Fruit fly (Drosophila melanogaster) whole organism, wandering third instar larva: ENCODE data around the gene CG17005.

Experiments
- Abd-B ChIP-seq: fragments of >200 bp; optimal IDR thresholded peaks from 2 replicates; lab custom pipeline; 2017; ENCODE audit warnings: missing biosample characterization, missing genetic modification characterization
- CG9705 ChIP-seq: fragments of 200-800 bp; sonication (Bioruptor generic); optimal IDR thresholded peaks from 2 replicates; lab custom pipeline; 2018; ENCODE audit warnings: missing biosample characterization, mild to moderate bottlenecking, missing genetic modification characterization
- CrebA ChIP-seq: fragments of 200-800 bp; sonication (Bioruptor generic); optimal IDR thresholded peaks from 2 replicates; lab custom pipeline; 2016; ENCODE audit warnings: missing biosample characterization, mild to moderate bottlenecking, missing genetic modification characterization, borderline replicate concordance
- Dif ChIP-seq: fragments of 200-275, 200-300 bp; sonication (Bioruptor generic); optimal IDR thresholded peaks from 2 replicates; lab custom pipeline; 2018; ENCODE audit warnings: missing biosample characterization, missing genetic modification characterization; ENCODE audit not compliant: partially characterized antibody
- GATAd ChIP-seq: sonication (Bioruptor generic); optimal IDR thresholded peaks from 2 replicates; lab custom pipeline; 2016; ENCODE audit warnings: missing biosample characterization, missing genetic modification characterization
- HLH106 ChIP-seq: fragments of 200-800 bp; optimal IDR thresholded peaks from 3 replicates; lab custom pipeline; 2019; ENCODE audit warnings: missing biosample characterization, mild to moderate bottlenecking, missing genetic modification characterization, moderate library complexity
- Hnf4 ChIP-seq: fragments of 200-800 bp; sonication (Bioruptor generic); optimal IDR thresholded peaks from 2 replicates; lab custom pipeline; 2016; ENCODE audit warnings: missing biosample characterization, mild to moderate bottlenecking, missing genetic modification characterization
- Hr78 ChIP-seq: fragments of >200 bp; optimal IDR thresholded peaks from 2 replicates; lab custom pipeline; 2017; ENCODE audit warnings: missing biosample characterization, missing genetic modification characterization
- Hr83 ChIP-seq: fragments of 200-300 bp; sonication (Bioruptor generic); optimal IDR thresholded peaks from 2 replicates; lab custom pipeline; 2016; ENCODE audit warnings: missing biosample characterization, mild to moderate bottlenecking, missing genetic modification characterization, moderate library complexity; ENCODE audit not compliant: poor library complexity, severe bottlenecking
- Jra ChIP-seq: sonication (Bioruptor generic); optimal IDR thresholded peaks from 2 replicates; lab custom pipeline; 2016; ENCODE audit warnings: missing biosample characterization, missing genetic modification characterization
- Myc ChIP-seq: fragments of >200 bp; optimal IDR thresholded peaks from 2 replicates; lab custom pipeline; 2017
- N ChIP-seq: fragments of >200 bp; optimal IDR thresholded peaks from 2 replicates; lab custom pipeline; 2018; ENCODE audit warnings: missing biosample characterization, missing external identifiers, missing genetic modification characterization
- OdsH ChIP-seq: fragments of 200-800 bp; sonication (Bioruptor generic); optimal IDR thresholded peaks from 2 replicates; lab custom pipeline; 2016; ENCODE audit warnings: missing biosample characterization, mild to moderate bottlenecking, missing genetic modification characterization
- Rel ChIP-seq, 2 experiments: fragments of 200-800 bp; sonication (Bioruptor generic) in 1 of 2; optimal IDR thresholded peaks; 2 replicates in 1 of 2; 3 replicates in 1 of 2; lab custom pipeline; 2016 to 2019; ENCODE audit warnings: mild to moderate bottlenecking in 2 of 2, missing biosample characterization in 2 of 2, missing genetic modification characterization in 2 of 2, moderate library complexity in 1 of 2
- Sp1 ChIP-seq: fragments of 200-800 bp; sonication (Bioruptor generic); optimal IDR thresholded peaks from 3 replicates; lab custom pipeline; 2019; ENCODE audit warnings: missing biosample characterization, mild to moderate bottlenecking, missing genetic modification characterization, moderate library complexity
- Vsx2 ChIP-seq: fragments of 200-300, 225-300 bp; sonication (Bioruptor generic); optimal IDR thresholded peaks from 2 replicates; lab custom pipeline; 2018; ENCODE audit warnings: missing biosample characterization, missing genetic modification characterization; ENCODE audit not compliant: partially characterized antibody
- dl ChIP-seq, 2 experiments: fragments of 175-275, 200-275 bp in 1 of 2; fragments of 200-275 bp in 1 of 2; sonication (Bioruptor generic); optimal IDR thresholded peaks; lab custom pipeline; 2018; ENCODE audit warnings: mild to moderate bottlenecking in 2 of 2, missing biosample characterization in 2 of 2, missing genetic modification characterization in 2 of 2, moderate library complexity in 2 of 2; ENCODE audit not compliant: partially characterized antibody in 2 of 2, insufficient read depth in 1 of 2
- dmrt93B ChIP-seq: fragments of 200-800 bp; sonication (Bioruptor generic); optimal IDR thresholded peaks from 2 replicates; lab custom pipeline; 2018; ENCODE audit warnings: missing biosample characterization, mild to moderate bottlenecking, missing genetic modification characterization
- dsf ChIP-seq: sonication (Bioruptor generic); optimal IDR thresholded peaks from 2 replicates; lab custom pipeline; 2016; ENCODE audit warnings: missing biosample characterization, missing genetic modification characterization, borderline replicate concordance
- ey ChIP-seq: fragments of 200-800 bp; sonication (Bioruptor generic); optimal IDR thresholded peaks from 2 replicates; lab custom pipeline; 2016; ENCODE audit warnings: missing biosample characterization, missing genetic modification characterization
- fru ChIP-seq: fragments of 200-800 bp; sonication (Bioruptor generic); optimal IDR thresholded peaks from 3 replicates; lab custom pipeline; 2016; ENCODE audit warnings: missing biosample characterization, mild to moderate bottlenecking, missing genetic modification characterization
- jim ChIP-seq: fragments of 175-275, 200-325 bp; sonication (Bioruptor generic); optimal IDR thresholded peaks from 2 replicates; lab custom pipeline; 2016; ENCODE audit warnings: missing biosample characterization, mild to moderate bottlenecking, missing genetic modification characterization
- lola ChIP-seq: fragments of >200 bp; optimal IDR thresholded peaks from 2 replicates; lab custom pipeline; 2017; ENCODE audit warnings: missing biosample characterization, missing genetic modification characterization
- pan ChIP-seq: fragments of >200 bp; optimal IDR thresholded peaks from 2 replicates; lab custom pipeline; 2017
- rgr ChIP-seq: fragments of 200-800 bp; sonication (Bioruptor generic); optimal IDR thresholded peaks from 3 replicates; lab custom pipeline; 2016; ENCODE audit warnings: missing biosample characterization, mild to moderate bottlenecking, missing genetic modification characterization
- sv ChIP-seq: fragments of 200-800 bp; sonication (Bioruptor generic); optimal IDR thresholded peaks from 3 replicates; lab custom pipeline; 2016; ENCODE audit warnings: missing biosample characterization, missing genetic modification characterization
- tai ChIP-seq: sonication (Bioruptor generic); optimal IDR thresholded peaks from 2 replicates; lab custom pipeline; 2016; ENCODE audit warnings: missing biosample characterization, missing genetic modification characterization
- usp ChIP-seq: fragments of >200 bp; optimal IDR thresholded peaks from 2 replicates; lab custom pipeline; 2017; ENCODE audit warnings: missing biosample characterization, missing genetic modification characterization
- woc ChIP-seq: sonication (Bioruptor generic); optimal IDR thresholded peaks from 2 replicates; lab custom pipeline; 2016; ENCODE audit warnings: missing biosample characterization, mild to moderate bottlenecking, missing genetic modification characterization

The CG17005 gene

DNA sequence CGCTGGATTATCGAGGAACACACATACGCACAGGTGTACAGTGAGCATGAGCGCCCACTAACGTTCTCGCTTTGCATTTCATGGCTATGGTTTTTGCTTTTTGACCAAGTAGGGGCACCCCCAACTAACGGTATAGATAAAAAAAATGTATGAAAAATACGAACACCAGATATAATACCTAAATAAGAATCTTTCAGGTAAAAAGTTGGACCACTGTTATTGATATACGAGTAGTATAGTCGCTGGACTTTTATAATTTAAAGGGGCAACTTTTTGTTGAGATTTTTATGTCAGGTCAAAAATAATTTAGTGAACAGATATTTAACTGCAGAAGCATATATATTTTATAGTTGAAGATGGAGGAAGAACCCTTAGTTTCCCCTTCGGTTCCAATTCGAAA is at the start of gene CG17005:
TSS of gene CG17005 (plus strand) at position 301 of the 400 bp plus-strand sequence.
- TF ChIP-seq Myc (lab: Kevin White, UChicago) (no peak), woc (no peak), Hr83 (no peak)

- TF ChIP-seq GATAd (GFP tag; lab: Kevin White, UChicago) (no peak), Hnf4 (GFP tag; lab: Kevin White, UChicago) (no peak), sv (GFP tag; lab: Kevin White, UChicago) (no peak), HLH106 (no peak), CrebA (GFP tag; lab: Kevin White, UChicago) (no peak), dsf (GFP tag; lab: Kevin White, UChicago) (no peak), OdsH (GFP tag; lab: Kevin White, UChicago) (no peak), fru (GFP tag; lab: Kevin White, UChicago) (no peak), tai (GFP tag; lab: Kevin White, UChicago) (no peak), N (no peak), Hr78 (GFP tag; lab: Kevin White, UChicago) (no peak), jim (no peak)
Measured at dm6 chr2L:9321022-9321421, 6.5 kb upstream of the CG17005 start.

dm6 chr2L:9330628-9331027 is 3.1 kb downstream of the CG17005 start, which contains the start of gene Cks30A:
Gene Cks30A (plus strand): TSS chr2L:9330763.
- no peak for TF ChIP-seq Hr78 (GFP tag; lab: Kevin White, UChicago)
- TF ChIP-seq Rel (GFP tag; optimal IDR thresholded peaks at IDR 0.05; lab: Kevin White, UChicago): no peak
- no peak for TF ChIP-seq Rel (tag; optimal IDR thresholded peaks at IDR 0.05; lab: Kevin White, UChicago)
- TF ChIP-seq Abd-B (GFP tag; lab: Kevin White, UChicago): no peak
- TF ChIP-seq N: no peak
- TF ChIP-seq fru (GFP tag; lab: Kevin White, UChicago): no peak
- TF ChIP-seq HLH106: no peak
- no peak for TF ChIP-seq Sp1 (GFP tag; lab: Kevin White, UChicago)
- TF ChIP-seq CG9705: no peak
- TF ChIP-seq dl (GFP tag; optimal IDR thresholded peaks at IDR 0.05; lab: Kevin White, UChicago; ENCODE audit: insufficient read depth in 1 of 2, partially characterized antibody in 2 of 2): no peak
- no peak for TF ChIP-seq dmrt93B (GFP tag; lab: Kevin White, UChicago)
- no peak for TF ChIP-seq lola (GFP tag; lab: Kevin White, UChicago)
- no peak for TF ChIP-seq woc
- TF ChIP-seq sv (GFP tag; lab: Kevin White, UChicago): no peak
- TF ChIP-seq Hr83: no peak
- no peak for TF ChIP-seq Jra (GFP tag; lab: Kevin White, UChicago)
- TF ChIP-seq rgr (GFP tag; lab: Kevin White, UChicago): no peak
- TF ChIP-seq usp (GFP tag; lab: Kevin White, UChicago): no peak
- no peak for TF ChIP-seq Hnf4 (GFP tag; lab: Kevin White, UChicago)
- no peak for TF ChIP-seq ey (GFP tag; lab: Kevin White, UChicago)

- TF ChIP-seq Rel (GFP tag; optimal IDR thresholded peaks at IDR 0.05; lab: Kevin White, UChicago) (no peak), Rel (tag; optimal IDR thresholded peaks at IDR 0.05; lab: Kevin White, UChicago) (peak; percentile 22), Hr78 (GFP tag; lab: Kevin White, UChicago) (no peak)
Measured at dm6 chr2L:9333300-9333876, 5.8 kb downstream of the CG17005 start, which contains the start of gene Eaat1. Gene Eaat1 (plus strand): TSS chr2L:9333567.

DNA sequence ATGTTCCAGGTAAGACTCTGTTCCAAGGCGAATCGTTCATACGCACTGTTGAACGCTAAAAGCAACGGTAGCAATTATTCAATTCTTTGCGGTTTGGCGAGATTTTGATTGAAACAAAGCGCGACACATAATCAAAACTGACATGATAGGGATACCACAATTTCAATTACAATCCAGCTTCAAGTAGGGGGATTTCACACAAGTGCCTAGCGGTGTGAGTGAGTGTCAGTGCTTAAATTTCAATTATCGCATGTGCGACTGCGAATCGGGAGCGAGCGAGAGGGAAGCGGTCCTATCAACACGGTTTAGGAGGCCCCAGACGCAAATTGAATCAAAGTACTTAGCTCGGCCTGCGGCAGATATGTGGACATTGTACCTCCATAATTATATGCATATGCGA is 11.3 kb downstream of the CG17005 start:
- TF ChIP-seq pan (no peak), rgr (GFP tag; lab: Kevin White, UChicago) (no peak), Hnf4 (GFP tag; lab: Kevin White, UChicago) (peak; percentile 34), Abd-B (GFP tag; lab: Kevin White, UChicago) (no peak), HLH106 (no peak), usp (GFP tag; lab: Kevin White, UChicago) (no peak), Vsx2 (GFP tag; lab: Kevin White, UChicago) (no peak), OdsH (GFP tag; lab: Kevin White, UChicago) (no peak), lola (GFP tag; lab: Kevin White, UChicago) (no peak), GATAd (GFP tag; lab: Kevin White, UChicago) (no peak), Dif (GFP tag; lab: Kevin White, UChicago) (no peak), fru (GFP tag; lab: Kevin White, UChicago) (no peak), Hr83 (no peak), dl (GFP tag; optimal IDR thresholded peaks at IDR 0.05; lab: Kevin White, UChicago; ENCODE audit: insufficient read depth in 1 of 2, partially characterized antibody in 2 of 2) (no peak), Rel (GFP tag; optimal IDR thresholded peaks at IDR 0.05; lab: Kevin White, UChicago) (no peak), Rel (tag; optimal IDR thresholded peaks at IDR 0.05; lab: Kevin White, UChicago) (peak; percentile 97)
- TF ChIP-seq, all 38 proteins: peak for 2
